Worm (Caenorhabditis elegans): ENCODE measurements around the gene rsp-1.

Gene rsp-1

ce11 chrII:11438417-11438816 is 14.7 kb upstream of the rsp-1 start, which contains the start of gene vha-6:
vha-6 (minus strand) TSS chrII:11438452.
- TF ChIP-seq lin-35 (GFP tag; optimal IDR thresholded peaks at IDR 0.05) (peak in 1 of 2 experiments; percentile 12), vab-15 (tag; optimal IDR thresholded peaks at IDR 0.05) (no peak), nhr-85 (tag) (no peak)

- TF ChIP-seq efl-1 (optimal IDR thresholded peaks at IDR 0.05) (peak; percentile 43 to 91), efl-1 (GFP tag; optimal IDR thresholded peaks at IDR 0.05 in 1 of 2) (peak; percentile 90 to 99), nhr-90 (tag; optimal IDR thresholded peaks at IDR 0.05; ENCODE audit: poor library complexity) (peak; percentile 34), jun-1 (tag; optimal IDR thresholded peaks at IDR 0.05) (no peak), nhr-11 (tag; optimal IDR thresholded peaks at IDR 0.05) (no peak), ceh-90 (tag; optimal IDR thresholded peaks at IDR 0.05) (no peak), C34B4.2 (tag; optimal IDR thresholded peaks at IDR 0.05) (no peak), lin-15B (tag; optimal IDR thresholded peaks at IDR 0.05) (peak; percentile 45), dsc-1 (tag; optimal IDR thresholded peaks at IDR 0.05) (peak; percentile 18), grh-1 (GFP tag; IDR thresholded peaks at IDR 0.05) (no peak), unc-62 (GFP tag; optimal IDR thresholded peaks at IDR 0.05) (no peak), ama-1 (optimal IDR thresholded peaks at IDR 0.05) (no peak), nhr-47 (tag; optimal IDR thresholded peaks at IDR 0.05) (no peak), skn-1 (tag; optimal IDR thresholded peaks at IDR 0.05) (peak; percentile 58), dpl-1 (GFP tag; optimal IDR thresholded peaks at IDR 0.05) (peak; percentile 80 to 90 (median 89)), nhr-28 (tag; optimal IDR thresholded peaks at IDR 0.05) (no peak), fkh-4 (tag; optimal IDR thresholded peaks at IDR 0.05; ENCODE audit: borderline replicate concordance) (no peak), lin-14 (GFP tag; optimal IDR thresholded peaks at IDR 0.05) (peak; percentile 61), irx-1 (tag; optimal IDR thresholded peaks at IDR 0.05) (no peak), ztf-11 (tag; optimal IDR thresholded peaks at IDR 0.05) (no peak), nhr-20 (tag; optimal IDR thresholded peaks at IDR 0.05) (peak; percentile 52), ztf-4 (tag; optimal IDR thresholded peaks at IDR 0.05) (no peak), xbp-1 (tag; optimal IDR thresholded peaks at IDR 0.05) (peak; percentile 25), aha-1 (tag; optimal IDR thresholded peaks at IDR 0.05) (no peak), lir-3 (tag; optimal IDR thresholded peaks at IDR 0.05; ENCODE audit: poor library complexity) (no peak), elt-2 (tag; optimal IDR thresholded peaks at IDR 0.05) (no peak), hpl-2 (GFP tag; optimal IDR thresholded peaks at IDR 0.05) (no peak), snpc-4 (tag; optimal IDR thresholded peaks at IDR 0.05) (peak; percentile 7), fkh-8 (tag; optimal IDR thresholded peaks at IDR 0.05) (peak; percentile 4), nhr-77 (tag; optimal IDR thresholded peaks at IDR 0.05) (peak; percentile 23), elt-3 (tag; optimal IDR thresholded peaks at IDR 0.05) (no peak), ces-1 (GFP tag; optimal IDR thresholded peaks at IDR 0.05) (no peak), swsn-7 (tag; optimal IDR thresholded peaks at IDR 0.05) (peak; percentile 28), lsy-2 (tag; optimal IDR thresholded peaks at IDR 0.05) (peak; percentile 53 to 85), lin-39 (tag; optimal IDR thresholded peaks at IDR 0.05) (peak; percentile 10), unc-130 (tag; optimal IDR thresholded peaks at IDR 0.05) (no peak), blmp-1 (tag; optimal IDR thresholded peaks at IDR 0.05) (peak; percentile 71), nhr-71 (tag; optimal IDR thresholded peaks at IDR 0.05) (peak; percentile 59), ceh-88 (GFP tag; IDR thresholded peaks at IDR 0.05) (no peak), nhr-12 (tag; optimal IDR thresholded peaks at IDR 0.05) (no peak), C16A3.4 (tag; optimal IDR thresholded peaks at IDR 0.05) (peak; percentile 54), vab-15 (tag; optimal IDR thresholded peaks at IDR 0.05) (peak; percentile 74), snu-23 (GFP tag; optimal IDR thresholded peaks at IDR 0.05) (peak; percentile 57), rnt-1 (tag; optimal IDR thresholded peaks at IDR 0.05) (peak; percentile 38), lin-35 (GFP tag; optimal IDR thresholded peaks at IDR 0.05) (peak; percentile 89 to 96), ceh-82 (tag; optimal IDR thresholded peaks at IDR 0.05) (peak in 2 of 3 experiments; percentile 4 to 48)
Measured at ce11 chrII:11440265-11440664, 12.9 kb upstream of the rsp-1 start, which contains the start of gene VW02B12L.2. VW02B12L.2 (minus strand) TSS chrII:11440329.
